Worm (Caenorhabditis elegans) whole organism, L4 larva: Measurements from ENCODE around the gene C16D9.9.

Experiments
- D1046.2 ChIP-seq: fragments of 200-800 bp; sonication (Bioruptor generic); IDR thresholded peaks from 2 replicates; pipeline ENCODE4 v1.3.6; 2022; ENCODE audit warnings: missing genetic modification characterization, missing compliant biosample characterization
- F26F4.8 ChIP-seq: fragments of 200-800 bp; sonication (Bioruptor generic); conservative IDR thresholded peaks from 2 replicates; pipeline ENCODE4 v1.3.6; 2022; ENCODE audit warnings: missing genetic modification characterization, missing compliant biosample characterization
- F37D6.2 ChIP-seq: sonication (generic microtip); optimal IDR thresholded peaks from 2 replicates; lab custom pipeline; 2016; ENCODE audit warnings: mild to moderate bottlenecking, missing genetic modification characterization, missing compliant biosample characterization
- T26A8.4 ChIP-seq: fragments of 200-800 bp; sonication (Bioruptor generic); IDR thresholded peaks from 2 replicates; pipeline ENCODE4 v1.3.6; 2022; ENCODE audit warnings: missing genetic modification characterization, missing compliant biosample characterization
- Y105C5A.15 ChIP-seq: fragments of 200-800 bp; sonication (Bioruptor generic); IDR thresholded peaks from 2 replicates; pipeline ENCODE4 v1.3.6; 2022; ENCODE audit warnings: missing genetic modification characterization, missing compliant biosample characterization
- Y48G9A.11 ChIP-seq: fragments of 200-800 bp; sonication (Bioruptor generic); IDR thresholded peaks from 2 replicates; pipeline ENCODE4 v1.3.6; 2022; ENCODE audit warnings: missing genetic modification reagents, missing genetic modification characterization, missing compliant biosample characterization
- Y5F2A.4 ChIP-seq: fragments of 200-800 bp; sonication (Bioruptor generic); optimal IDR thresholded peaks from 2 replicates; lab custom pipeline; 2018; ENCODE audit warnings: mild to moderate bottlenecking, missing genetic modification characterization, missing compliant biosample characterization
- Y75B8A.6 ChIP-seq: fragments of 200-800 bp; sonication (Bioruptor generic); IDR thresholded peaks from 2 replicates; pipeline ENCODE4 v1.3.6; 2022; ENCODE audit warnings: missing genetic modification reagents, missing genetic modification characterization, missing compliant biosample characterization
- ZK546.5 ChIP-seq, 2 experiments: sonication (generic microtip); optimal IDR thresholded peaks; 2 replicates each; lab custom pipeline; 2017; ENCODE audit warnings: missing biosample characterization in 2 of 2, missing genetic modification characterization in 2 of 2
- aha-1 ChIP-seq: fragments of 150-350 bp; peaks from one replicate; lab custom pipeline; 2014; ENCODE audit warnings: missing biosample characterization, missing genetic modification characterization
- aly-2 ChIP-seq: sonication (generic microtip); optimal IDR thresholded peaks from 2 replicates; lab custom pipeline; 2018; ENCODE audit warnings: missing biosample characterization, missing genetic modification characterization
- ceh-62 ChIP-seq: sonication (generic microtip); optimal IDR thresholded peaks from 2 replicates; lab custom pipeline; 2017; ENCODE audit warnings: missing biosample characterization, missing genetic modification characterization
- ceh-82 ChIP-seq: sonication (generic microtip); optimal IDR thresholded peaks from 2 replicates; lab custom pipeline; 2017; ENCODE audit warnings: missing biosample characterization, missing genetic modification characterization
- ces-1 ChIP-seq: fragments of 150-350 bp; sonication (generic microtip); optimal IDR thresholded peaks from 4 replicates; lab custom pipeline; 2014; ENCODE audit warnings: missing biosample characterization, missing genetic modification reagents, missing genetic modification characterization
- cey-2 ChIP-seq: sonication (generic microtip); optimal IDR thresholded peaks from 3 replicates; lab custom pipeline; 2017; ENCODE audit warnings: missing genetic modification characterization, mild to moderate bottlenecking, missing compliant biosample characterization, antibody characterized with exemption, borderline replicate concordance; ENCODE audit not compliant: insufficient read depth
- daf-16 ChIP-seq, 3 experiments: sonication (generic microtip); optimal IDR thresholded peaks; 2 replicates each; lab custom pipeline; 2016 to 2017; ENCODE audit warnings: missing genetic modification characterization in 3 of 3, missing genetic modification reagents in 3 of 3, mild to moderate bottlenecking in 2 of 3, missing compliant biosample characterization in 2 of 3, missing biosample characterization in 1 of 3, moderate library complexity in 1 of 3
- duxl-1 ChIP-seq: sonication (generic microtip); optimal IDR thresholded peaks from 2 replicates; lab custom pipeline; 2016; ENCODE audit warnings: mild to moderate bottlenecking, missing genetic modification characterization, moderate library complexity, missing compliant biosample characterization; ENCODE audit not compliant: poor library complexity
- dve-1 ChIP-seq: sonication (generic microtip); optimal IDR thresholded peaks from 2 replicates; lab custom pipeline; 2017; ENCODE audit warnings: antibody characterized with exemption, mild to moderate bottlenecking, missing genetic modification characterization, missing compliant biosample characterization; ENCODE audit not compliant: insufficient read depth
- egl-27 ChIP-seq: sonication (generic microtip); optimal IDR thresholded peaks from 3 replicates; lab custom pipeline; 2017; ENCODE audit warnings: missing biosample characterization, missing genetic modification reagents, missing genetic modification characterization
- gei-8 ChIP-seq: fragments of 200-800 bp; sonication (Bioruptor generic); optimal IDR thresholded peaks from 2 replicates; lab custom pipeline; 2018; ENCODE audit warnings: mild to moderate bottlenecking, missing genetic modification characterization, missing compliant biosample characterization
- hif-1 ChIP-seq, 2 experiments: sonication (generic microtip); optimal IDR thresholded peaks; 2 replicates each; lab custom pipeline; 2016 to 2017; ENCODE audit warnings: missing compliant biosample characterization in 2 of 2, missing genetic modification characterization in 2 of 2, missing genetic modification reagents in 2 of 2, missing genotype in 2 of 2, mild to moderate bottlenecking in 1 of 2
- hlh-30 ChIP-seq: sonication (generic microtip); optimal IDR thresholded peaks from 2 replicates; lab custom pipeline; 2017; ENCODE audit warnings: antibody characterized with exemption, mild to moderate bottlenecking, missing genetic modification characterization, missing compliant biosample characterization; ENCODE audit not compliant: insufficient read depth
- lin-1 ChIP-seq: fragments of 200-800 bp; sonication (Bioruptor generic); IDR thresholded peaks from 2 replicates; pipeline ENCODE4 v1.3.6; 2022; ENCODE audit warnings: missing genetic modification reagents, missing genetic modification characterization, missing compliant biosample characterization
- lin-13 ChIP-seq: fragments of 150-350 bp; optimal IDR thresholded peaks from 2 replicates; lab custom pipeline; 2014; ENCODE audit warnings: missing biosample characterization, missing genetic modification reagents, missing genetic modification characterization
- madf-5 ChIP-seq, 2 experiments: fragments of 200-800 bp; sonication (Bioruptor generic); IDR thresholded peaks; 2 replicates each; pipeline ENCODE4 v1.3.6; 2022; ENCODE audit warnings: missing compliant biosample characterization in 2 of 2, missing genetic modification characterization in 2 of 2
- mxl-2 ChIP-seq: fragments of 200-800 bp; sonication (Bioruptor generic); conservative IDR thresholded peaks from 2 replicates; pipeline ENCODE4 v1.3.6; 2022; ENCODE audit warnings: missing genetic modification reagents, missing genetic modification characterization, missing compliant biosample characterization
- nhr-10 ChIP-seq: fragments of 150-350 bp; optimal IDR thresholded peaks from 2 replicates; lab custom pipeline; 2014; ENCODE audit warnings: missing biosample characterization, missing genetic modification characterization
- nhr-48 ChIP-seq: sonication (generic microtip); optimal IDR thresholded peaks from 2 replicates; lab custom pipeline; 2016; ENCODE audit warnings: mild to moderate bottlenecking, missing genetic modification characterization, missing compliant biosample characterization
- nhr-6 ChIP-seq: fragments of 150-350 bp; optimal IDR thresholded peaks from 2 replicates; lab custom pipeline; 2014; ENCODE audit warnings: missing biosample characterization, missing genetic modification characterization
- pqm-1 ChIP-seq: sonication (generic microtip); optimal IDR thresholded peaks from 2 replicates; lab custom pipeline; 2017; ENCODE audit warnings: missing biosample characterization, missing genetic modification characterization
- sdz-12 ChIP-seq: fragments of 200-800 bp; sonication (Bioruptor generic); optimal IDR thresholded peaks from 2 replicates; lab custom pipeline; 2018; ENCODE audit warnings: mild to moderate bottlenecking, missing genetic modification characterization, missing compliant biosample characterization
- snpc-1.2 ChIP-seq: fragments of 200-800 bp; sonication (Bioruptor generic); IDR thresholded peaks from 2 replicates; pipeline ENCODE4 v1.3.6; 2022; ENCODE audit warnings: missing genetic modification reagents, missing genetic modification characterization, missing compliant biosample characterization
- snpc-4 ChIP-seq: fragments of 150-350 bp; optimal IDR thresholded peaks from 2 replicates; lab custom pipeline; 2014; ENCODE audit warnings: missing biosample characterization, missing genetic modification characterization
- tag-97 ChIP-seq: fragments of 200-800 bp; sonication (Bioruptor generic); IDR thresholded peaks from 2 replicates; pipeline ENCODE4 v1.3.6; 2022; ENCODE audit warnings: missing genetic modification characterization, missing compliant biosample characterization
- tra-1 ChIP-seq: fragments of 200-800 bp; sonication (Bioruptor generic); IDR thresholded peaks from 2 replicates; pipeline ENCODE4 v1.3.6; 2022; ENCODE audit warnings: missing genetic modification reagents, missing genetic modification characterization, missing compliant biosample characterization
- unc-39 ChIP-seq: sonication (generic microtip); optimal IDR thresholded peaks from 2 replicates; lab custom pipeline; 2017; ENCODE audit warnings: missing biosample characterization, missing genetic modification characterization
- unc-62 ChIP-seq, 3 experiments: fragments of 150-350 bp in 1 of 3; sonication (generic microtip); optimal IDR thresholded peaks in 2 of 3; peaks in 1 of 3; 1 replicate in 1 of 3; 2 replicates in 2 of 3; lab custom pipeline; 2014 to 2017; ENCODE audit warnings: missing biosample characterization in 3 of 3, missing genetic modification characterization in 3 of 3, missing genetic modification reagents in 3 of 3, missing genotype in 1 of 3
- vab-7 ChIP-seq: fragments of 200-800 bp; sonication (Bioruptor generic); IDR thresholded peaks from 2 replicates; pipeline ENCODE4 v1.3.6; 2022; ENCODE audit warnings: missing genetic modification reagents, missing genetic modification characterization, missing compliant biosample characterization

Gene C16D9.9

DNA sequence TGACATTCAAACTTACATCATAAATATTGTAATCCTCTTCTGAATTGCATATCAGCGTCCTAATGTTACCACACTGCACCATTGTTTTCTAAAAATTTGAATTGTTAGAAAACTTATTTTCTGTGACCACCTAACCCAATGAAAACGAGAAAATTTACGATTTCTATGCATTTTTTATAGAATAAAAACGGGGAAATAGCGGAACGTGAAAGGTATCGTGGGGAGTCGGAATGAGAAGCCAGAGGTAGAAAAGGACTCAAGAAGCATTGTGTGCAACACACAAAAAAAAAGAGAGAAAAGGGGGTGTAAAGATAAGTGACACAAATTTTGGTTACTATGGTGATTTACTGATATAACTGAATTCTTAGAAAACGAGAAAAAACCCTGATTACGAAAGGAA is 13.8 kb upstream of the C16D9.9 start, which contains the start of gene C16D9.6:
Gene C16D9.6 (minus strand): TSS at position 101 of the 400 bp plus-strand sequence.
- TF ChIP-seq lin-13 (GFP tag; lab: Kevin White, UChicago) (no peak), F26F4.8 (GFP tag; lab: Robert Waterston, UW) (no peak), Y5F2A.4 (GFP tag; lab: Kevin White, UChicago) (no peak)

DNA sequence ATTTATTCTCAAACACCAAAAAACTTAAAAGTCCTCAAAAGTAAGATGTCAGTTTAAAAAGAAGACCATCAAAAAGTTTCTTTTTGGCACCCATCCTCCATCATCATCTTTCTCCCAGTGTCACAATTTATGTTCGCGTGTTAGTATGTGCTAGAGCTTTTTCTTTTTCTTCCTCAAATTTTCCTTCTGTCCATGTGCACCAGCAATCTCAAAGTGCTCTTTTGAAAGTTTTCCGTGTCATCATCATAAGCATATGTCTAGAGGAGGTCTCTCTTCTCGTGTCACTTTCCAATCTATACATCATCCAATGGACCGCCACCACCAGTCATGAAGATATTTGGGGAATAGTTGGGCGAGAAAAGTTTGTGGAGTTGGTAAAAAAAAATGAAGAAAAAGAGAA is 13.0 kb upstream of the C16D9.9 start:
- no peak for TF ChIP-seq nhr-48
- peak in 1 of 2 experiments; percentile 22 for TF ChIP-seq unc-62 (GFP tag; optimal IDR thresholded peaks at IDR 0.05 in 1 of 2; lab: Kevin White, UChicago)
- no peak for TF ChIP-seq unc-62 (tag; optimal IDR thresholded peaks at IDR 0.05; lab: Kevin White, UChicago)
- TF ChIP-seq hlh-30, result peak; percentile 55

- no peak for TF ChIP-seq sdz-12 (GFP tag; lab: Kevin White, UChicago)
- no peak for TF ChIP-seq dve-1
- peak in 1 of 2 experiments; percentile 18 for TF ChIP-seq unc-62 (GFP tag; optimal IDR thresholded peaks at IDR 0.05 in 1 of 2; lab: Kevin White, UChicago)
- TF ChIP-seq unc-62 (tag; optimal IDR thresholded peaks at IDR 0.05; lab: Kevin White, UChicago), result no peak
- TF ChIP-seq snpc-4 (tag; lab: Kevin White, UChicago), result no peak
- peak; percentile 21 for TF ChIP-seq hlh-30
- no peak for TF ChIP-seq daf-16 (GFP tag; optimal IDR thresholded peaks at IDR 0.05; lab: Kevin White, UChicago)
- TF ChIP-seq daf-16 (tag; optimal IDR thresholded peaks at IDR 0.05; lab: Kevin White, UChicago), result no peak
- no peak for TF ChIP-seq ceh-82 (tag; lab: Kevin White, UChicago)
- no peak for TF ChIP-seq nhr-6 (tag; lab: Kevin White, UChicago)
- no peak for TF ChIP-seq aly-2 (tag; lab: Kevin White, UChicago)
- no peak for TF ChIP-seq gei-8
- no peak for TF ChIP-seq T26A8.4 (GFP tag; lab: Robert Waterston, UW)
- TF ChIP-seq hif-1 (tag; optimal IDR thresholded peaks at IDR 0.05; lab: Kevin White, UChicago), result no peak
- TF ChIP-seq Y105C5A.15, result no peak
Observed at ce11 chrV:8252532-8252931, 11.5 kb upstream of the C16D9.9 start.

DNA sequence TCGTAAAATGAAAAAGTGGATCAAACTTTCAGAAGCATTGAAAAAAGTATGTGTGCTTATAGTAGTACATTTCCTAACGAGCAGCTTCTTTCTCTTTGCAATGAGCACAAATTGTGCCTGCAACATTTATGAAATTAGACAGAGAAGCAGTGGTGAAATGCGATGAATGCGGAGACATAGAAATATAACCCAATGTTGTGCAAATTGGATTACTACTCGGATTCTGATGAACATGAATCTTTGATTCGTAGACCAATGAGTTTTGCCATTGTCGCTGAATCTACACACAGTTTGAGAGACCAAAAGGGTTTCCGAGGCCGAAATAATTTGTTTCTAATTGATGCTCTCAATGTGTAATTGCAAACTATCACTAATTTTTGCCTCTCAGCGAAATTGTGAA is 10.1 kb upstream of the C16D9.9 start:
- peak; percentile 53 for TF ChIP-seq ces-1
- peak; percentile 81 for TF ChIP-seq aha-1 (tag; lab: Kevin White, UChicago)
- no peak for TF ChIP-seq pqm-1 (tag; lab: Kevin White, UChicago)

- TF ChIP-seq Y75B8A.6 (GFP tag; lab: Robert Waterston, UW) (no peak), duxl-1 (tag; lab: Kevin White, UChicago) (no peak), unc-39 (tag; lab: Kevin White, UChicago) (no peak), vab-7 (no peak), cey-2 (tag; lab: Kevin White, UChicago) (no peak), nhr-10 (no peak), mxl-2 (GFP tag; lab: Robert Waterston, UW) (no peak)
Observed at ce11 chrV:8254973-8255372, 9.1 kb upstream of the C16D9.9 start.

DNA sequence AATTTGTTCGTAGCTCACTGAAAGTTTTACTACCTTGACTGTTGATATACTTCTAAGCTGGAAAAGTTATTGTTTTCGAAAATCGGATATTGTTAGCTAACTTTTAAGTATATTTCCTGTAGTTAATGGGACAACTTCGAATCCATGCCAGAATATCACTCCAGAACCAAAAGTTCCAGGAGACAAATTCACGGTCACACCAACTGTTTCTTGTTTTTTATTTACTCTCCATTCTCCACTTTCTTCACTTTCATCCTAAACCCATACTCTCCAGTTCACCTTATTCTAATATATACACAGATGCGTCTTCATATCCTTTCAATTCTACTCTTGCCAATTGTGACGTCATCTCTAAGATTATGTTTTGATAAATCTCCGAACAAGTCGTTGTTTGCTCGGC is 5.0 kb upstream of the C16D9.9 start, which contains the start of gene C16D9.1:
Gene C16D9.1 (plus strand): TSS at position 301 of the 400 bp plus-strand sequence.
- no peak for TF ChIP-seq F37D6.2 (tag; lab: Kevin White, UChicago)
- no peak for TF ChIP-seq ceh-62 (tag; lab: Kevin White, UChicago)
- TF ChIP-seq nhr-48, result no peak
- TF ChIP-seq tag-97 (GFP tag; lab: Robert Waterston, UW), result no peak
- no peak for TF ChIP-seq mxl-2 (GFP tag; lab: Robert Waterston, UW)
- no peak for TF ChIP-seq D1046.2 (GFP tag; lab: Robert Waterston, UW)
- no peak for TF ChIP-seq vab-7
- TF ChIP-seq ZK546.5 (tag; optimal IDR thresholded peaks at IDR 0.05; lab: Kevin White, UChicago), result no peak
- TF ChIP-seq snpc-1.2 (GFP tag; lab: Robert Waterston, UW), result no peak
- TF ChIP-seq egl-27 (tag; lab: Kevin White, UChicago), result no peak
- no peak for TF ChIP-seq tra-1 (GFP tag; lab: Robert Waterston, UW)
- no peak for TF ChIP-seq lin-1 (GFP tag; lab: Robert Waterston, UW)
- TF ChIP-seq madf-5 (GFP tag; IDR thresholded peaks at IDR 0.05; lab: Robert Waterston, UW), result no peak
- TF ChIP-seq Y48G9A.11 (GFP tag; lab: Robert Waterston, UW), result no peak
- TF ChIP-seq, all 104 proteins: peak for 0
